Fruit fly (Drosophila melanogaster) whole organism, adult: ENCODE data around the gene CG14014.

ENCODE experiments used
- CG11617 ChIP-seq: fragments of 200-800 bp; sonication (Bioruptor generic); optimal IDR thresholded peaks from 2 replicates; lab custom pipeline; 2017; ENCODE audit warnings: mild to moderate bottlenecking, missing biosample characterization, missing genetic modification reagents, missing genetic modification characterization
- CG12768 ChIP-seq: fragments of 200-800 bp; sonication (Bioruptor generic); optimal IDR thresholded peaks from 2 replicates; lab custom pipeline; 2017; ENCODE audit warnings: missing biosample characterization, missing genetic modification characterization, mild to moderate bottlenecking, moderate library complexity, missing genetic modification reagents
- CG14711 ChIP-seq: fragments of 200-800 bp; sonication (Bioruptor generic); optimal IDR thresholded peaks from 2 replicates; lab custom pipeline; 2018; ENCODE audit warnings: missing biosample characterization, mild to moderate bottlenecking, missing genetic modification characterization, moderate library complexity
- CG1620 ChIP-seq: fragments of 200-800 bp; sonication (Bioruptor generic); optimal IDR thresholded peaks from 2 replicates; lab custom pipeline; 2016; ENCODE audit warnings: missing biosample characterization, missing genetic modification characterization
- CG33017 ChIP-seq: fragments of 200-800 bp; sonication (Bioruptor generic); optimal IDR thresholded peaks from 2 replicates; lab custom pipeline; 2018; ENCODE audit warnings: missing biosample characterization, mild to moderate bottlenecking, missing genetic modification characterization, moderate library complexity
- CG5204 ChIP-seq: fragments of 200-800 bp; sonication (Bioruptor generic); optimal IDR thresholded peaks from 2 replicates; lab custom pipeline; 2016; ENCODE audit warnings: missing biosample characterization, missing genetic modification characterization
- CG7045 ChIP-seq: fragments of 200-800 bp; sonication (Bioruptor generic); optimal IDR thresholded peaks from 2 replicates; lab custom pipeline; 2017; ENCODE audit warnings: missing biosample characterization, mild to moderate bottlenecking, missing genetic modification characterization
- CG7101 ChIP-seq: fragments of 200-800 bp; sonication (Bioruptor generic); optimal IDR thresholded peaks from 2 replicates; lab custom pipeline; 2018; ENCODE audit warnings: missing biosample characterization, mild to moderate bottlenecking, missing genetic modification characterization, moderate library complexity
- Clk ChIP-seq: fragments of 200-800 bp; sonication (Bioruptor generic); optimal IDR thresholded peaks from 2 replicates; lab custom pipeline; 2017; ENCODE audit warnings: missing biosample characterization, missing genetic modification characterization
- Crg-1 ChIP-seq: fragments of 200-800 bp; sonication (Bioruptor generic); optimal IDR thresholded peaks from 2 replicates; lab custom pipeline; 2016; ENCODE audit warnings: missing biosample characterization, missing genetic modification characterization
- Hr96 ChIP-seq: fragments of 200-800 bp; sonication (Bioruptor generic); optimal IDR thresholded peaks from 2 replicates; lab custom pipeline; 2016; ENCODE audit warnings: missing biosample characterization, missing genetic modification characterization
- Mnt ChIP-seq: fragments of 200-800 bp; sonication (Bioruptor generic); optimal IDR thresholded peaks from 2 replicates; lab custom pipeline; 2016; ENCODE audit warnings: missing biosample characterization, mild to moderate bottlenecking, missing genetic modification characterization
- bab1 ChIP-seq: fragments of 200-800 bp; sonication (Bioruptor generic); optimal IDR thresholded peaks from 3 replicates; lab custom pipeline; 2019; ENCODE audit warnings: missing biosample characterization, mild to moderate bottlenecking, missing genetic modification characterization, moderate library complexity
- cic ChIP-seq: fragments of 200-800 bp; sonication (Bioruptor generic); optimal IDR thresholded peaks from 2 replicates; lab custom pipeline; 2017; ENCODE audit warnings: missing biosample characterization, mild to moderate bottlenecking, missing genetic modification characterization, moderate library complexity
- cnc ChIP-seq, 2 experiments: fragments of >200 bp; optimal IDR thresholded peaks; 2 replicates each; lab custom pipeline; 2017
- kay ChIP-seq: fragments of 200-800 bp; sonication (Bioruptor generic); peaks from one replicate; lab custom pipeline; 2016; ENCODE audit warnings: missing biosample characterization, missing genetic modification characterization, borderline replicate concordance
- ovo ChIP-seq: fragments of 200-800 bp; sonication (Bioruptor generic); optimal IDR thresholded peaks from 2 replicates; lab custom pipeline; 2016; ENCODE audit warnings: missing biosample characterization, missing genetic modification characterization
- pad ChIP-seq: fragments of 200-800 bp; sonication (Bioruptor generic); optimal IDR thresholded peaks from 3 replicates; lab custom pipeline; 2017; ENCODE audit warnings: missing biosample characterization, missing genetic modification characterization, mild to moderate bottlenecking, moderate library complexity, missing genetic modification reagents
- tj ChIP-seq: fragments of 200-800 bp; sonication (Bioruptor generic); optimal IDR thresholded peaks from 3 replicates; lab custom pipeline; 2017; ENCODE audit warnings: missing biosample characterization, mild to moderate bottlenecking, missing genetic modification characterization, moderate library complexity
- toe ChIP-seq: fragments of 200-800 bp; sonication (Bioruptor generic); optimal IDR thresholded peaks from 2 replicates; lab custom pipeline; 2016; ENCODE audit warnings: missing biosample characterization, missing genetic modification characterization

The CG14014 gene

DNA sequence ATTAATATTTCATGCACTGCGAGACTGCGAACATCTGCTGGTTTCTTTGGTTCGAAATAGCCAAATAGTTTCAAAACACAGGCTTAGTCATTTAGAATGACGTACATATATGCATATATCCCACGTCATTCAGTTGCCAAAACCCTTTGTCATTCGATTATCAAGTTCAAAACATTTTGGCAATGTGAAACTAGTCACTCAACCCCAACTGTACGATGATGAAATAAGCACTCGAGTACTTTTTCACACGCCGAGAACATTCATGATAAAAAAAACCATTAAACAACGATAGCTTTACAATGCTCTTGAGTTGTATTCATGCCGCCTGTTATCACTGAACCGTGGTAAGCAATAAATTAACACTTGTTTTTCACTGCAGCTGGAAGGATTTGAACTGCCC lies 29.9 kb downstream of the CG14014 start:
- no peak for TF ChIP-seq CG11617 (GFP tag; lab: Kevin White, UChicago)
- no peak for TF ChIP-seq CG5204
- TF ChIP-seq CG12768 (GFP tag; lab: Kevin White, UChicago), result no peak
- TF ChIP-seq ovo, result no peak
- no peak for TF ChIP-seq Clk (GFP tag; lab: Kevin White, UChicago)
- TF ChIP-seq toe (GFP tag; lab: Kevin White, UChicago), result no peak
- no peak for TF ChIP-seq Hr96 (GFP tag; lab: Kevin White, UChicago)

DNA sequence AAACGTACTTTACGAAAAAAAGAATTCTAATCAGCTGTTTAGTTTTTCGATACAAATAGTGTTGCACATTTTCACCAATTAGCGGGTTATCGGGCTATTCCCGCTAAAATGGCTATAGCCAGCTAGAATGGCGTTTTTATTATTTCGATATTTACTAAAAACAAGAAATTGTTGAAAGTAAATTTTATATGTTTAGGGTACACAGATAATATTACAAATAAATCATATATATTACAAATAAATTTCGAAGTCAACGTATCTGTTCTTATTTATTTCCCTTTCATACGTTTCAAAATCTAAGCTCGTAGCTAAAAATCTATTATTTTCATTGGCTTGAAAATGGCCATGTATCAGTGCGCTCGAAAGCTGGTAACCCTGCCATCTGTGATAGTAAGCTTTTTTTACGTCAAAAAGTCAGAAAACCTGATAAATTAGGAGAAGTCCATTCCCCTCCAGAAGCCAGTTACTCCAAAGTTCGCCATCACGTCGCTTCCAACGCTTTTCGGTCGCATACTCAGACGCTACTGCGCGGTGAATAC lies 30.7 kb downstream of the CG14014 start, which contains the start of the genes CG7382 and cl:
TSS of gene CG7382 (minus strand) at position 51 of the 539 bp plus-strand sequence.
TSS of gene cl (plus strand) at position 290 of the 539 bp plus-strand sequence.
- TF ChIP-seq Clk (GFP tag; lab: Kevin White, UChicago) (no peak), Crg-1 (no peak), CG7045 (GFP tag; lab: Kevin White, UChicago) (peak; percentile 36), Mnt (GFP tag; lab: Kevin White, UChicago) (no peak), CG33017 (no peak), CG7101 (tag; lab: Kevin White, UChicago) (peak; percentile 21), Hr96 (GFP tag; lab: Kevin White, UChicago) (no peak), ovo (peak; percentile 53), bab1 (no peak), cnc (optimal IDR thresholded peaks at IDR 0.05; lab: Kevin White, UChicago) (no peak), pad (peak; percentile 99), cic (GFP tag; lab: Kevin White, UChicago) (peak; percentile 15), toe (GFP tag; lab: Kevin White, UChicago) (peak; percentile 69), kay (no peak), CG1620 (GFP tag; lab: Kevin White, UChicago) (no peak), tj (GFP tag; lab: Kevin White, UChicago) (peak; percentile 82), CG14711 (tag; lab: Kevin White, UChicago) (peak; percentile 92), CG5204 (no peak), CG12768 (GFP tag; lab: Kevin White, UChicago) (no peak), CG11617 (GFP tag; lab: Kevin White, UChicago) (peak; percentile 24)

DNA sequence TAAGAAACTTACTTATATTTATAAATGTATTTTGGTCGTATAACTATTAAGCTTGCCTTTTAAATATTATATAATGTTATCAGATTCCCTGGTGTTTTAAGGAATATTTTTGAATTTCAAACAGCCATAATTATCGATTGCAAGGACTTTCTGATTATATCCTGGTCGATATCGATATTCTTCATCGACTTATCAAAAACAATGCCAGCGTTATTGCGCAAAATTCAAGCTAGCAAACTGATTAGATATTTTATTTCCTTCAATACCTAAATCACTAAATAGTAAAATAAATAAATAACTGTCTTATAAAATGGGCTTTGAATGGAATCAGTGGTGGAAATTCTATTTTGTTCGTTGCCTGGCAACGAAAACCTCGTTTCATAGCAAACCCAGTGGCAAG lies 33.2 kb downstream of the CG14014 start, which contains the start of gene CG14020:
TSS of gene CG14020 (plus strand) at position 345 of the 400 bp plus-strand sequence.
- TF ChIP-seq kay, result no peak
- TF ChIP-seq ovo, result no peak
- TF ChIP-seq tj (GFP tag; lab: Kevin White, UChicago), result no peak
- no peak for TF ChIP-seq Mnt (GFP tag; lab: Kevin White, UChicago)
- TF ChIP-seq cnc (optimal IDR thresholded peaks at IDR 0.05; lab: Kevin White, UChicago), result no peak
- no peak for TF ChIP-seq Hr96 (GFP tag; lab: Kevin White, UChicago)
- no peak for TF ChIP-seq Clk (GFP tag; lab: Kevin White, UChicago)
- no peak for TF ChIP-seq toe (GFP tag; lab: Kevin White, UChicago)

DNA sequence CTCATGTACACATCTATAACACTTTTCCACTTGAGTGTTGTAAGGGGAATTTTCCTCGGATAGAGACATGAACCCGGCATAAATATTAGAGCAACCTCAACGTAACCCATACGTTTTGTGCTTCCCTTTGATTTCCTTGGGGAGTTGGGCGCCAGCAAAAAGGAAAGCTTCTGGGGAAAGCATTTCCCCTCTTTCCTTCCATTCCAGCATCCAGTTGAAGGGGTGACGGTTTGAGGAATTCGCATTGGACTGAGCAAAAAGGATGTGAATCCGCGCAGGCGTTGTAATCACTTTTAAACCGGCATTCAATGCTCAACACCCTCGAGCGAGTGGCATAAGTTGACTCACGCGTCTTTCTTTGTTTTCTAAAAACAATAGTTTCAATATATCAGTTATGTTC lies 35.7 kb downstream of the CG14014 start:
- no peak for TF ChIP-seq Crg-1
- no peak for TF ChIP-seq cnc (optimal IDR thresholded peaks at IDR 0.05; lab: Kevin White, UChicago)
- TF ChIP-seq toe (GFP tag; lab: Kevin White, UChicago), result no peak
- TF ChIP-seq CG33017, result no peak
- TF ChIP-seq ovo, result no peak
- TF ChIP-seq Mnt (GFP tag; lab: Kevin White, UChicago), result no peak
- TF ChIP-seq CG11617 (GFP tag; lab: Kevin White, UChicago), result no peak
- no peak for TF ChIP-seq tj (GFP tag; lab: Kevin White, UChicago)
- no peak for TF ChIP-seq Hr96 (GFP tag; lab: Kevin White, UChicago)

DNA sequence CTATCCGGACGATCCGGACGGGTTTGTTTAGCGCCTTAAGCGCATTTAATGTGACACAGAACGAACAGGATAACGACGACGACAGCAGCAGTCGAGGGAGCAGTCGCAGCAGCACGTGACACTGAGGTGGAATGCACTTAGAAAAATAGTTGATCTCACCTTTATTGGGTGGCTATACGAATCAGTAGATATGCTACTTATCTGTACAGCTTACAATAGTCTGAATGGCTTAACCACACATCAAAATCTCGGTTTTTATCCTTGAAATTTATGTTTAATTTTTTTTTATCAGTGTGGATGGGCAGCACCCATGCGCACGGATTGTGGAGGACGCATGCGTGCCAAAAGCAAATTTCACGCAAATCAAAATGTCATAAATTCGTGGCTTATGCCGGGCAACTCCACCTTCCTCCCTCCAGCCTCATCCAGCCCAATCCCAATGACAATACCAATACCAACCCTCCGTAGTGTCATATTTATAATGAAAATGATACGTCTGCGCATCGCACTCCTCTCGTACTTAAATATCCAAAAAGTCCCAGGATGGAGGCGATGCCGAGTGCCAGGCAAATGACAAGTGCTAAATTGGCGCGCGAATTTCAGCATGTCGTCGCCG lies 42.7 kb downstream of the CG14014 start:
- TF ChIP-seq Crg-1 (no peak), toe (GFP tag; lab: Kevin White, UChicago) (no peak), cnc (optimal IDR thresholded peaks at IDR 0.05; lab: Kevin White, UChicago) (no peak), Clk (GFP tag; lab: Kevin White, UChicago) (no peak), cic (GFP tag; lab: Kevin White, UChicago) (no peak), Hr96 (GFP tag; lab: Kevin White, UChicago) (no peak), CG5204 (no peak), CG33017 (no peak), kay (no peak), bab1 (no peak), ovo (no peak), tj (GFP tag; lab: Kevin White, UChicago) (no peak), CG1620 (GFP tag; lab: Kevin White, UChicago) (no peak), CG12768 (GFP tag; lab: Kevin White, UChicago) (no peak), CG14711 (tag; lab: Kevin White, UChicago) (no peak), CG11617 (GFP tag; lab: Kevin White, UChicago) (no peak), CG7101 (tag; lab: Kevin White, UChicago) (no peak)

DNA sequence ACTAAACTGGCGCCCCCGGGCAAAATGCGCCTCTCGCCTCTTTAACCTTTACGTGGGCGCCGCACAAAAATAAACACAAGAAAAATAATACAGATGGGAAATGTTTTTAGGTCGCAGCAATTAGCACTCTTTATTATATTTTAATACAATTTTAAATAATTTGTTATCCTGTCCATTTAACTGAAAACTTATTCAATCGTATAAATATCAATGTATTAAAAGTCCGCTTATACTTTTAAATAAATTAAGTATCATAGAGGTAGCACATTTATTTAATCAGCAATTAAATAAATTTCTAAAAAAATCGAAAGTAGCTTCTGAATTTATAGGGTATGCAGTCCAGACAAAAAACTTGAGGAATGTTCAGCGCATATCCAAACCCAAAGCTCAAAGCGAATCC lies 43.6 kb downstream of the CG14014 start:
- no peak for TF ChIP-seq CG33017

DNA sequence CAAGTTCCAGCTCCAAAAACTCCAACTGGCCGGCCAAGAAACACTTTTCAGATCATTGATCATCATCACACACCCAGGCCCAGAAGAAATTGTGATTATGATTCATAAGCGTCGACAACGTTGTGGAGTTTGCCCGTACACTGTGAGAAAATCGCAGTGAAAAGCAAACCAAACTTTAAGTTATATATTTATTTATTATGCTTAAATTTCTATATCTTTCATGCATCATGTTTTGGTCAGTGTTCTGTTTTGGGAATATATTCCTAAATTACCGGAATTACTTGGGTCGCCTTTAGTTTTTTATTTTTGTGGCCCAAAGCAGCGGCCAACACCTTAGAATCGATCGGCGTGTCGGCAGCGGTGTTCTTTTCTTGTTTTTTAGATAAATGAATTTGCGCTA lies 45.5 kb downstream of the CG14014 start:
- no peak for TF ChIP-seq bab1
- TF ChIP-seq ovo, result no peak
- no peak for TF ChIP-seq CG11617 (GFP tag; lab: Kevin White, UChicago)
- no peak for TF ChIP-seq Hr96 (GFP tag; lab: Kevin White, UChicago)
- TF ChIP-seq Crg-1, result no peak
- TF ChIP-seq Clk (GFP tag; lab: Kevin White, UChicago), result no peak
- no peak for TF ChIP-seq cnc (optimal IDR thresholded peaks at IDR 0.05; lab: Kevin White, UChicago)
- TF ChIP-seq CG7101 (tag; lab: Kevin White, UChicago), result no peak
- no peak for TF ChIP-seq tj (GFP tag; lab: Kevin White, UChicago)
- TF ChIP-seq CG33017, result no peak
- no peak for TF ChIP-seq toe (GFP tag; lab: Kevin White, UChicago)
